Worm (Caenorhabditis elegans): ENCODE results near the gene Y41G9A.17.

Y41G9A.17 gene

ce11 chrX:2971542-2971988 is 28.0 kb downstream of the Y41G9A.17 start (continued):
- TF ChIP-seq lag-1 (GFP tag; IDR thresholded peaks at IDR 0.05) (no peak; the same call in 1 of the 2 replicates), nhr-80 (tag; optimal IDR thresholded peaks at IDR 0.05) (peak; percentile 61), mcd-1 (GFP tag; IDR thresholded peaks at IDR 0.05) (peak; percentile 76), lsy-27 (tag; optimal IDR thresholded peaks at IDR 0.05; ENCODE audit: borderline replicate concordance, insufficient read depth) (no peak), him-1 (tag; optimal IDR thresholded peaks at IDR 0.05) (no peak), bed-1 (GFP tag; IDR thresholded peaks at IDR 0.05) (0 out of 2 replicates have a peak, but pooled peaks have one; percentile 72), T07F8.4 (tag; optimal IDR thresholded peaks at IDR 0.05) (no peak), ama-1 (optimal IDR thresholded peaks at IDR 0.05) (peak; percentile 68), ama-1 (GFP tag; optimal IDR thresholded peaks at IDR 0.05) (no peak), F57A8.1 (GFP tag; optimal IDR thresholded peaks at IDR 0.05) (no peak), rcor-1 (GFP tag; IDR thresholded peaks at IDR 0.05) (peak; percentile 55), madf-10 (tag; optimal IDR thresholded peaks at IDR 0.05) (peak; percentile 81), ceh-100 (GFP tag; IDR thresholded peaks at IDR 0.05) (no peak), Y67H2A.10 (GFP tag; conservative IDR thresholded peaks at IDR 0.05) (peak; percentile 79), attf-3 (GFP tag; conservative IDR thresholded peaks at IDR 0.05) (no peak), efl-1 (GFP tag; optimal IDR thresholded peaks at IDR 0.05) (no peak), atf-7 (tag; optimal IDR thresholded peaks at IDR 0.05) (peak; percentile 94), F22D6.2 (tag; optimal IDR thresholded peaks at IDR 0.05) (no peak), B0035.1 (tag; optimal IDR thresholded peaks at IDR 0.05) (no peak), nfya-1 (tag; optimal IDR thresholded peaks at IDR 0.05; ENCODE audit: borderline replicate concordance, insufficient read depth) (no peak), rpc-1 (optimal IDR thresholded peaks at IDR 0.05) (no peak), rpc-1 (tag; optimal IDR thresholded peaks at IDR 0.05) (no peak), unc-62 (GFP tag; optimal IDR thresholded peaks at IDR 0.05) (peak; percentile 91), ceh-58 (GFP tag; IDR thresholded peaks at IDR 0.05) (no peak), nhr-90 (tag; optimal IDR thresholded peaks at IDR 0.05) (peak; percentile 76), hlh-26 (GFP tag; conservative IDR thresholded peaks at IDR 0.05) (no peak), T26A5.8 (tag; optimal IDR thresholded peaks at IDR 0.05) (no peak), cebp-2 (GFP tag; IDR thresholded peaks at IDR 0.05) (no peak), ccch-3 (GFP tag; optimal IDR thresholded peaks at IDR 0.05) (no peak), akir-1 (GFP tag; optimal IDR thresholded peaks at IDR 0.05) (no peak), egl-18 (GFP tag; IDR thresholded peaks at IDR 0.05) (peak; percentile 70; the same call in 1 of the 2 replicates), lin-40 (tag; optimal IDR thresholded peaks at IDR 0.05) (peak; percentile 86), nfyb-1 (GFP tag; IDR thresholded peaks at IDR 0.05) (peak; percentile 94)

- TF ChIP-seq ztf-28 (GFP tag; IDR thresholded peaks at IDR 0.05) (no peak), Y67H2A.10 (GFP tag; conservative IDR thresholded peaks at IDR 0.05) (no peak), repo-1 (tag; optimal IDR thresholded peaks at IDR 0.05) (no peak), tbp1 (GFP tag; optimal IDR thresholded peaks at IDR 0.05) (peak; percentile 11), let-607 (tag; optimal IDR thresholded peaks at IDR 0.05) (peak; percentile 49 to 58), B0336.3 (GFP tag; IDR thresholded peaks at IDR 0.05) (no peak), F22D6.2 (tag; optimal IDR thresholded peaks at IDR 0.05) (no peak), F52B5.7 (tag; optimal IDR thresholded peaks at IDR 0.05) (no peak), snpc-1.1 (tag; optimal IDR thresholded peaks at IDR 0.05; ENCODE audit: insufficient read depth) (no peak), F10E7.11 (tag; optimal IDR thresholded peaks at IDR 0.05) (no peak), ceh-100 (GFP tag; IDR thresholded peaks at IDR 0.05) (no peak), T26A5.8 (tag; optimal IDR thresholded peaks at IDR 0.05) (no peak), mel-28 (tag; optimal IDR thresholded peaks at IDR 0.05; ENCODE audit: borderline replicate concordance) (peak; percentile 44), ama-1 (optimal IDR thresholded peaks at IDR 0.05) (peak; percentile 70), ama-1 (GFP tag; optimal IDR thresholded peaks at IDR 0.05) (no peak), ets-4 (GFP tag; optimal IDR thresholded peaks at IDR 0.05) (no peak), C06A6.2 (GFP tag; conservative IDR thresholded peaks at IDR 0.05) (no peak), ztf-25 (GFP tag; IDR thresholded peaks at IDR 0.05) (no peak), K12H6.12 (tag; optimal IDR thresholded peaks at IDR 0.05) (no peak), nhr-120 (GFP tag; IDR thresholded peaks at IDR 0.05) (no peak), dpff-1 (tag; optimal IDR thresholded peaks at IDR 0.05) (no peak), egl-18 (GFP tag; IDR thresholded peaks at IDR 0.05) (no peak), mes-4 (tag; optimal IDR thresholded peaks at IDR 0.05) (no peak), madf-10 (tag; optimal IDR thresholded peaks at IDR 0.05) (no peak)
Observed at ce11 chrX:2970804-2971395, 28.7 kb downstream of the Y41G9A.17 start.

All from whole organism, young adult.